Worm (Caenorhabditis elegans) whole organism, midembryonic: ENCODE measurements around the gene srr-10.

ENCODE experiments used
- klf-2 ChIP-seq: fragments of 200-800 bp; sonication (Bioruptor generic); conservative IDR thresholded peaks from 2 replicates; pipeline ENCODE4 v1.3.6; 2022; ENCODE audit warnings: missing genetic modification reagents, missing genetic modification characterization, missing compliant biosample characterization
- med-1 ChIP-seq: sonication (generic microtip); optimal IDR thresholded peaks from 2 replicates; lab custom pipeline; 2017; ENCODE audit warnings: missing genetic modification characterization, mild to moderate bottlenecking, missing compliant biosample characterization, antibody characterized with exemption, missing genetic modification reagents; ENCODE audit not compliant: insufficient read depth
- ztf-23 ChIP-seq: fragments of 200-800 bp; sonication (Bioruptor generic); IDR thresholded peaks from 2 replicates; pipeline ENCODE4 v1.3.6; 2022; ENCODE audit warnings: missing genetic modification reagents, missing genetic modification characterization, missing compliant biosample characterization
- ztf-29 ChIP-seq: fragments of 200-800 bp; sonication (Bioruptor generic); IDR thresholded peaks from 2 replicates; pipeline ENCODE4 v1.3.6; 2022; ENCODE audit warnings: missing genetic modification reagents, missing genetic modification characterization, missing compliant biosample characterization

ce11 chrV:7759270-7759669 is 23.9 kb downstream of the srr-10 start:
- no peak for TF ChIP-seq ztf-23 (GFP tag; lab: Robert Waterston, UW)
- TF ChIP-seq klf-2, result no peak
- no peak for TF ChIP-seq med-1 (GFP tag; lab: Kevin White, UChicago)
- no peak for TF ChIP-seq ztf-29 (GFP tag; lab: Robert Waterston, UW)
